Fruit fly (Drosophila melanogaster) whole organism, embryonic: ENCODE data around the gene CG32983.

Experiments
- B-H2 ChIP-seq: fragments of 200-800 bp; sonication (Bioruptor generic); optimal IDR thresholded peaks from 2 replicates; lab custom pipeline; 2018; ENCODE audit warnings: missing biosample characterization, mild to moderate bottlenecking, missing genetic modification characterization
- Bdp1 ChIP-seq: fragments of 200-800 bp; sonication (Bioruptor generic); optimal IDR thresholded peaks from 3 replicates; lab custom pipeline; 2016; ENCODE audit warnings: missing biosample characterization, missing genetic modification characterization
- CG10431 ChIP-seq: fragments of 200-800 bp; sonication (Bioruptor generic); optimal IDR thresholded peaks from 3 replicates; lab custom pipeline; 2018; ENCODE audit warnings: missing biosample characterization, mild to moderate bottlenecking, missing genetic modification characterization
- CG10959 ChIP-seq: fragments of 200-800 bp; sonication (Bioruptor generic); IDR thresholded peaks from 2 replicates; pipeline ENCODE4 v1.3.6; 2022; ENCODE audit warnings: missing biosample characterization, missing genetic modification characterization
- CG11456 ChIP-seq: fragments of 200-800 bp; sonication (Bioruptor generic); IDR thresholded peaks from 3 replicates; pipeline ENCODE4 v1.3.6; 2022; ENCODE audit warnings: missing biosample characterization, missing genetic modification characterization
- CG12071 ChIP-seq: fragments of 200-800 bp; sonication (Bioruptor generic); optimal IDR thresholded peaks from 3 replicates; lab custom pipeline; 2018; ENCODE audit warnings: missing biosample characterization, mild to moderate bottlenecking, missing genetic modification characterization
- CG12155 ChIP-seq: fragments of 200-800 bp; sonication (Bioruptor generic); optimal IDR thresholded peaks from 3 replicates; lab custom pipeline; 2016; ENCODE audit warnings: missing biosample characterization, missing genetic modification characterization
- CG12236 ChIP-seq: fragments of 200-800 bp; sonication (Bioruptor generic); optimal IDR thresholded peaks from 2 replicates; lab custom pipeline; 2016; ENCODE audit warnings: missing biosample characterization, missing genetic modification characterization
- CG1647 ChIP-seq: fragments of 200-800 bp; sonication (Bioruptor generic); optimal IDR thresholded peaks from 3 replicates; lab custom pipeline; 2016; ENCODE audit warnings: missing biosample characterization, missing genetic modification characterization
- CG2202 ChIP-seq: fragments of 200-800 bp; sonication (Bioruptor generic); optimal IDR thresholded peaks from 2 replicates; lab custom pipeline; 2018; ENCODE audit warnings: missing biosample characterization, mild to moderate bottlenecking, missing genetic modification characterization
- CG32767 ChIP-seq: fragments of 200-800 bp; sonication (Bioruptor generic); IDR thresholded peaks from 2 replicates; pipeline ENCODE4 v1.3.6; 2022; ENCODE audit warnings: missing biosample characterization, missing genetic modification characterization
- CG4282 ChIP-seq: fragments of 200-800 bp; sonication (Bioruptor generic); optimal IDR thresholded peaks from 2 replicates; lab custom pipeline; 2016; ENCODE audit warnings: missing biosample characterization, missing genetic modification characterization
- CG4360 ChIP-seq: fragments of 200-800 bp; sonication (Bioruptor generic); IDR thresholded peaks from 2 replicates; pipeline ENCODE4 v1.3.6; 2022; ENCODE audit warnings: missing biosample characterization, missing genetic modification characterization
- CG8359 ChIP-seq: fragments of 200-800 bp; sonication (Bioruptor generic); optimal IDR thresholded peaks from 2 replicates; lab custom pipeline; 2017; ENCODE audit warnings: missing biosample characterization, mild to moderate bottlenecking, missing genetic modification characterization, borderline replicate concordance
- CHES-1-like ChIP-seq: fragments of 200-800 bp; sonication (Bioruptor generic); optimal IDR thresholded peaks from 2 replicates; lab custom pipeline; 2016; ENCODE audit warnings: missing biosample characterization, missing genetic modification characterization
- CTCF ChIP-seq: fragments of 200-800 bp; sonication (Bioruptor generic); optimal IDR thresholded peaks from 2 replicates; lab custom pipeline; 2017; ENCODE audit warnings: missing biosample characterization, mild to moderate bottlenecking, missing genetic modification characterization, moderate library complexity
- D19B ChIP-seq: fragments of 200-800 bp; sonication (Bioruptor generic); optimal IDR thresholded peaks from 2 replicates; lab custom pipeline; 2017; ENCODE audit warnings: missing biosample characterization, mild to moderate bottlenecking, missing genetic modification characterization
- E2f2 ChIP-seq: fragments of 200-800 bp; sonication (Bioruptor generic); IDR thresholded peaks from 2 replicates; pipeline ENCODE4 v1.3.6; 2022; ENCODE audit warnings: missing biosample characterization, missing genetic modification characterization
- Eip74EF ChIP-seq, 2 experiments: fragments of 200-800 bp in 1 of 2; fragments of >200 bp in 1 of 2; sonication (Bioruptor generic) in 1 of 2; optimal IDR thresholded peaks; 2 replicates each; lab custom pipeline; 2017 to 2019; ENCODE audit warnings: missing biosample characterization in 2 of 2, missing genetic modification characterization in 2 of 2, mild to moderate bottlenecking in 1 of 2, moderate library complexity in 1 of 2
- H15 ChIP-seq: fragments of 200-800 bp; sonication (Bioruptor generic); IDR thresholded peaks from 3 replicates; pipeline ENCODE4 v1.3.6; 2022; ENCODE audit warnings: missing biosample characterization, missing genetic modification characterization
- H2.0 ChIP-seq: fragments of 200-800 bp; sonication (Bioruptor generic); IDR thresholded peaks from 2 replicates; pipeline ENCODE4 v1.3.6; 2022; ENCODE audit warnings: missing biosample characterization, missing genetic modification characterization
- Hsf ChIP-seq: fragments of 200-800 bp; sonication (Bioruptor generic); optimal IDR thresholded peaks from 3 replicates; lab custom pipeline; 2016; ENCODE audit warnings: missing biosample characterization, missing genetic modification characterization
- Meics ChIP-seq: fragments of 200-800 bp; sonication (Bioruptor generic); optimal IDR thresholded peaks from 2 replicates; lab custom pipeline; 2017; ENCODE audit warnings: missing biosample characterization, mild to moderate bottlenecking, missing genetic modification characterization
- Oli ChIP-seq: fragments of 200-800 bp; sonication (Bioruptor generic); optimal IDR thresholded peaks from 2 replicates; lab custom pipeline; 2018; ENCODE audit warnings: missing biosample characterization, mild to moderate bottlenecking, missing genetic modification characterization, moderate library complexity
- Optix ChIP-seq: fragments of 200-800 bp; sonication (Bioruptor generic); IDR thresholded peaks from 3 replicates; pipeline ENCODE4 v1.3.6; 2022; ENCODE audit warnings: missing biosample characterization, missing genetic modification characterization
- Sox100B ChIP-seq: fragments of 200-800 bp; sonication (Bioruptor generic); optimal IDR thresholded peaks from 3 replicates; lab custom pipeline; 2018; ENCODE audit warnings: missing biosample characterization, mild to moderate bottlenecking, missing genetic modification characterization
- Sry-β ChIP-seq: fragments of 200-800 bp; sonication (Bioruptor generic); optimal IDR thresholded peaks from 2 replicates; lab custom pipeline; 2018; ENCODE audit warnings: missing biosample characterization, mild to moderate bottlenecking, missing genetic modification characterization, moderate library complexity
- Sry-δ ChIP-seq: fragments of 200-800 bp; sonication (Bioruptor generic); optimal IDR thresholded peaks from 2 replicates; lab custom pipeline; 2016; ENCODE audit warnings: missing biosample characterization, missing genetic modification characterization
- Trl ChIP-seq, 3 experiments: fragments of >200 bp in 2 of 3; fragments of 200-800 bp in 1 of 3; sonication (Bioruptor generic) in 1 of 3; optimal IDR thresholded peaks; 2 replicates in 1 of 3; 3 replicates in 2 of 3; lab custom pipeline; 2016 to 2017; ENCODE audit warnings: missing biosample characterization in 1 of 3, missing genetic modification characterization in 1 of 3
- aop ChIP-seq: fragments of 200-800 bp; sonication (Bioruptor generic); IDR thresholded peaks from 2 replicates; pipeline ENCODE4 v1.3.6; 2022; ENCODE audit warnings: missing biosample characterization, missing genetic modification characterization
- cas ChIP-seq: fragments of 200-800 bp; sonication (Bioruptor generic); IDR thresholded peaks from 2 replicates; pipeline ENCODE4 v1.3.6; 2022; ENCODE audit warnings: missing biosample characterization, missing genetic modification characterization
- croc ChIP-seq: fragments of 200-800 bp; sonication (Bioruptor generic); conservative IDR thresholded peaks from 3 replicates; pipeline ENCODE4 v1.3.6; 2022; ENCODE audit warnings: missing biosample characterization, missing genetic modification characterization
- fd3F ChIP-seq: fragments of 200-800 bp; sonication (Bioruptor generic); optimal IDR thresholded peaks from 2 replicates; lab custom pipeline; 2018; ENCODE audit warnings: missing biosample characterization, mild to moderate bottlenecking, missing genetic modification characterization, moderate library complexity
- gcm ChIP-seq: fragments of 200-800 bp; sonication (Bioruptor generic); optimal IDR thresholded peaks from 2 replicates; lab custom pipeline; 2019; ENCODE audit warnings: missing biosample characterization, mild to moderate bottlenecking, missing genetic modification characterization, moderate library complexity
- grn ChIP-seq: fragments of 200-800 bp; sonication (Bioruptor generic); optimal IDR thresholded peaks from 3 replicates; lab custom pipeline; 2017; ENCODE audit warnings: missing biosample characterization, missing genetic modification characterization
- gsb-n ChIP-seq: fragments of 200-800 bp; sonication (Bioruptor generic); optimal IDR thresholded peaks from 3 replicates; lab custom pipeline; 2018; ENCODE audit warnings: missing biosample characterization, mild to moderate bottlenecking, missing genetic modification characterization
- jumu ChIP-seq: fragments of 200-800 bp; sonication (Bioruptor generic); optimal IDR thresholded peaks from 3 replicates; lab custom pipeline; 2016; ENCODE audit warnings: missing biosample characterization, missing genetic modification characterization
- lov ChIP-seq, 2 experiments: fragments of 200-800 bp in 1 of 2; fragments of >200 bp in 1 of 2; sonication (Bioruptor generic) in 1 of 2; IDR thresholded peaks in 1 of 2; optimal IDR thresholded peaks in 1 of 2; 2 replicates in 1 of 2; 3 replicates in 1 of 2; pipeline versions ENCODE4 v1.3.6 to Lab custom; 2017 to 2022; ENCODE audit warnings: missing biosample characterization in 1 of 2, missing genetic modification characterization in 1 of 2
- mld ChIP-seq: fragments of 200-800 bp; sonication (Bioruptor generic); IDR thresholded peaks from 3 replicates; pipeline ENCODE4 v1.3.6; 2022; ENCODE audit warnings: missing biosample characterization, missing genetic modification characterization; ENCODE audit not compliant: partially characterized antibody
- nom ChIP-seq: fragments of 200-800 bp; sonication (Bioruptor generic); optimal IDR thresholded peaks from 2 replicates; lab custom pipeline; 2017; ENCODE audit warnings: missing biosample characterization, missing genetic modification characterization, mild to moderate bottlenecking, moderate library complexity, missing genetic modification reagents
- onecut ChIP-seq: fragments of 200-800 bp; sonication (Bioruptor generic); IDR thresholded peaks from 2 replicates; pipeline ENCODE4 v1.3.6; 2022; ENCODE audit warnings: missing biosample characterization, missing genetic modification characterization
- pita ChIP-seq: fragments of 200-800 bp; sonication (Bioruptor generic); optimal IDR thresholded peaks from 2 replicates; lab custom pipeline; 2017; ENCODE audit warnings: missing biosample characterization, mild to moderate bottlenecking, missing genetic modification characterization
- psq ChIP-seq: fragments of 200-800 bp; sonication (Bioruptor generic); optimal IDR thresholded peaks from 2 replicates; lab custom pipeline; 2017; ENCODE audit warnings: missing biosample characterization, missing genetic modification characterization
- ranshi ChIP-seq: fragments of 200-800 bp; sonication (Bioruptor generic); IDR thresholded peaks from 2 replicates; pipeline ENCODE4 v1.3.6; 2022; ENCODE audit warnings: missing biosample characterization, missing genetic modification characterization
- slp2 ChIP-seq: fragments of 200-800 bp; sonication (Bioruptor generic); optimal IDR thresholded peaks from 2 replicates; lab custom pipeline; 2016; ENCODE audit warnings: missing biosample characterization, missing genetic modification characterization
- tio ChIP-seq: fragments of 200-800 bp; sonication (Bioruptor generic); optimal IDR thresholded peaks from 2 replicates; lab custom pipeline; 2017; ENCODE audit warnings: missing biosample characterization, missing genetic modification characterization, inconsistent platforms
- tll ChIP-seq, 2 experiments: fragments of 200-800 bp in 1 of 2; fragments of >200 bp in 1 of 2; sonication (Bioruptor generic) in 1 of 2; optimal IDR thresholded peaks; 2 replicates each; lab custom pipeline; 2017 to 2019; ENCODE audit warnings: missing biosample characterization in 2 of 2, missing genetic modification characterization in 2 of 2, mild to moderate bottlenecking in 1 of 2, moderate library complexity in 1 of 2
- twi ChIP-seq: fragments of 200-800 bp; optimal IDR thresholded peaks from 2 replicates; lab custom pipeline; 2019; ENCODE audit warnings: missing biosample characterization, mild to moderate bottlenecking, missing genetic modification characterization, moderate library complexity
- z ChIP-seq: fragments of 200-800 bp; sonication (Bioruptor generic); IDR thresholded peaks from 3 replicates; pipeline ENCODE4 v1.3.6; 2022; ENCODE audit warnings: missing biosample characterization, missing genetic modification characterization

CG32983 gene

dm6 chr2L:8834806-8835483 lies 30.7 kb upstream of the CG32983 start (continued):
- TF ChIP-seq gsb-n (tag; lab: Kevin White, UChicago) (peak; percentile 31), z (no peak), grn (no peak), CG4282 (no peak), tio (GFP tag; lab: Kevin White, UChicago) (no peak), twi (tag; lab: Kevin White, UChicago) (no peak), H15 (0 out of 3 replicates have a peak, but pooled peaks have one; percentile 38), mld (no peak), Hsf (peak; percentile 39), CG2202 (peak; percentile 2), CHES-1-like (GFP tag; lab: Kevin White, UChicago) (no peak), CG12071 (GFP tag; lab: Kevin White, UChicago) (no peak), B-H2 (GFP tag; lab: Kevin White, UChicago) (no peak), gcm (GFP tag; lab: Kevin White, UChicago) (peak; percentile 49), H2.0 (GFP tag; lab: Robert Waterston, UW) (0 out of 2 replicates have a peak, but pooled peaks have one; percentile 8), Bdp1 (GFP tag; lab: Kevin White, UChicago) (no peak), CG11456 (GFP tag; lab: Robert Waterston, UW) (peak; percentile 72), CG12155 (GFP tag; lab: Kevin White, UChicago) (no peak), CG32767 (GFP tag; lab: Robert Waterston, UW) (0 out of 2 replicates have a peak, but pooled peaks have one; percentile 70), psq (GFP tag; lab: Kevin White, UChicago) (no peak), CG12236 (no peak), CG4360 (GFP tag; lab: Robert Waterston, UW) (no peak), jumu (GFP tag; lab: Kevin White, UChicago) (no peak), Optix (peak; percentile 71; the same call in 2 of the 3 replicates), Sry-β (GFP tag; lab: Kevin White, UChicago) (no peak), E2f2 (peak; percentile 55; the same call in 1 of the 2 replicates), tll (GFP tag; optimal IDR thresholded peaks at IDR 0.05; lab: Kevin White, UChicago) (peak in 1 of 2 experiments; percentile 3), nom (GFP tag; lab: Kevin White, UChicago) (no peak), D19B (no peak), aop (GFP tag; lab: Robert Waterston, UW) (no peak), pita (no peak), CTCF (GFP tag; lab: Kevin White, UChicago) (no peak), onecut (GFP tag; lab: Robert Waterston, UW) (peak; percentile 25; the same call in 1 of the 2 replicates), ranshi (GFP tag; lab: Robert Waterston, UW) (peak; percentile 10; the same call in 1 of the 2 replicates), lov (optimal IDR thresholded peaks at IDR 0.05; lab: Kevin White, UChicago) (no peak), lov (GFP tag; IDR thresholded peaks at IDR 0.05; lab: Robert Waterston, UW) (no peak), slp2 (GFP tag; lab: Kevin White, UChicago) (peak; percentile 37), CG1647 (GFP tag; lab: Kevin White, UChicago) (peak; percentile 58), Sox100B (peak; percentile 46), Meics (GFP tag; lab: Kevin White, UChicago) (no peak), Eip74EF (GFP tag; optimal IDR thresholded peaks at IDR 0.05; lab: Kevin White, UChicago) (peak in 1 of 2 experiments; percentile 57), Oli (peak; percentile 72), Trl (optimal IDR thresholded peaks at IDR 0.05; lab: Kevin White, UChicago) (no peak), Trl (GFP tag; optimal IDR thresholded peaks at IDR 0.05; lab: Kevin White, UChicago) (peak; percentile 61), CG10959 (GFP tag; lab: Robert Waterston, UW) (peak; percentile 88), fd3F (GFP tag; lab: Kevin White, UChicago) (no peak), CG10431 (GFP tag; lab: Kevin White, UChicago) (no peak), cas (GFP tag; lab: Robert Waterston, UW) (no peak), croc (GFP tag; lab: Robert Waterston, UW) (peak; percentile 58), CG8359 (GFP tag; lab: Kevin White, UChicago) (no peak), Sry-δ (GFP tag; lab: Kevin White, UChicago) (peak; percentile 1)
